Fruit fly (Drosophila melanogaster): ENCODE data around the gene ctrip.

ctrip gene

DNA sequence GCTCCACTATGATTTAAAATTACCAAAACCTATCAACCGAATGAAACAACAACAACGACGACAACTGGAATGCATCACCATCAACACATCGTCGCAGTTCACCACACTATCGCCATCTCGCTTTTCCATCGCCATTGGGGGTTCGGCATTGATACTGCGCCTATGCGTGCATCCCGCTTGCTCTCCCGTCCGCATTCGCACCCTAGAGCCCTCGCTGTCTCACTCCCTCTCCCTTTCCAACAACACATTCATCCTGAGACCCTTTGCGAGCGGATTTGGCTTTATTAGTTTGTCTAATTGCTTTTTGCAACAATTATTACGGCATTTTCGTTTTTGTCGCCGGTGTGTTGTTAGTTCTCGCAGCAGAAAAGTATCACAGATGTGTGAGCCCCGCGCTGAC, 23.4 kb upstream of the ctrip start (continued):
- TF ChIP-seq gfzf (GFP tag; optimal IDR thresholded peaks at IDR 0.05) (no peak), CG18011 (GFP tag; optimal IDR thresholded peaks at IDR 0.05) (no peak), abd-A (tag; optimal IDR thresholded peaks at IDR 0.05) (peak; percentile 41), cato (GFP tag; optimal IDR thresholded peaks at IDR 0.05; ENCODE audit: borderline replicate concordance) (no peak), run (tag; optimal IDR thresholded peaks at IDR 0.05) (no peak), sima (GFP tag; optimal IDR thresholded peaks at IDR 0.05) (no peak), CG7271 (tag; optimal IDR thresholded peaks at IDR 0.05) (no peak), aop (GFP tag; IDR thresholded peaks at IDR 0.05) (no peak), ems (GFP tag; optimal IDR thresholded peaks at IDR 0.05) (no peak), CG9437 (GFP tag; optimal IDR thresholded peaks at IDR 0.05) (no peak), Optix (GFP tag; IDR thresholded peaks at IDR 0.05) (no peak; the same call in 2 of the 3 replicates), CoRest (tag; optimal IDR thresholded peaks at IDR 0.05) (peak; percentile 67), NFAT (GFP tag; IDR thresholded peaks at IDR 0.05) (no peak), CG10209 (GFP tag; optimal IDR thresholded peaks at IDR 0.05) (no peak), CG6765 (GFP tag; optimal IDR thresholded peaks at IDR 0.05) (no peak), mirr (GFP tag; optimal IDR thresholded peaks at IDR 0.05) (no peak), br (optimal IDR thresholded peaks at IDR 0.05) (no peak), CG8089 (GFP tag; optimal IDR thresholded peaks at IDR 0.05) (no peak), GATAe (GFP tag; conservative IDR thresholded peaks at IDR 0.05) (no peak), z (GFP tag; IDR thresholded peaks at IDR 0.05) (no peak), Dref (GFP tag; IDR thresholded peaks at IDR 0.05) (no peak), Asciz (GFP tag; optimal IDR thresholded peaks at IDR 0.05) (no peak), wor (GFP tag; IDR thresholded peaks at IDR 0.05) (no peak), CG14965 (GFP tag; optimal IDR thresholded peaks at IDR 0.05; ENCODE audit: borderline replicate concordance) (no peak), dan (GFP tag; IDR thresholded peaks at IDR 0.05) (no peak), nmo (GFP tag; optimal IDR thresholded peaks at IDR 0.05) (peak; percentile 24), CG7928 (GFP tag; optimal IDR thresholded peaks at IDR 0.05) (no peak), CG16779 (GFP tag; IDR thresholded peaks at IDR 0.05) (no peak), CG10366 (GFP tag; IDR thresholded peaks at IDR 0.05) (no peak), slou (GFP tag; optimal IDR thresholded peaks at IDR 0.05) (no peak), Rfx (GFP tag; IDR thresholded peaks at IDR 0.05) (no peak), CG9727 (GFP tag; optimal IDR thresholded peaks at IDR 0.05) (no peak), gt (GFP tag; IDR thresholded peaks at IDR 0.05) (no peak), CG8281 (tag; optimal IDR thresholded peaks at IDR 0.05) (no peak), Lim3 (GFP tag; IDR thresholded peaks at IDR 0.05) (no peak), CG4328 (GFP tag; optimal IDR thresholded peaks at IDR 0.05) (no peak), MESR4 (GFP tag; optimal IDR thresholded peaks at IDR 0.05) (no peak), CG12744 (GFP tag; optimal IDR thresholded peaks at IDR 0.05) (no peak), bowl (GFP tag; IDR thresholded peaks at IDR 0.05) (no peak), zfh2 (GFP tag; optimal IDR thresholded peaks at IDR 0.05) (no peak), CG4360 (GFP tag; IDR thresholded peaks at IDR 0.05) (peak; percentile 92), corto (GFP tag; optimal IDR thresholded peaks at IDR 0.05) (no peak), esg (GFP tag; conservative IDR thresholded peaks at IDR 0.05) (no peak), Mrtf (GFP tag; IDR thresholded peaks at IDR 0.05) (no peak), kay (GFP tag; optimal IDR thresholded peaks at IDR 0.05) (no peak), Sox100B (GFP tag; optimal IDR thresholded peaks at IDR 0.05) (no peak), Dek (tag; optimal IDR thresholded peaks at IDR 0.05) (no peak), CG12155 (GFP tag; optimal IDR thresholded peaks at IDR 0.05) (no peak), MBD-R2 (GFP tag; IDR thresholded peaks at IDR 0.05) (no peak), Fer1 (GFP tag; optimal IDR thresholded peaks at IDR 0.05) (no peak), Ravus (GFP tag; IDR thresholded peaks at IDR 0.05) (no peak), CG7556 (GFP tag; optimal IDR thresholded peaks at IDR 0.05) (no peak), TFAM (GFP tag; optimal IDR thresholded peaks at IDR 0.05) (no peak), yki (optimal IDR thresholded peaks at IDR 0.05) (no peak)
